Worm (Caenorhabditis elegans) whole organism, L2 larva: ENCODE measurements around the gene Y110A2AL.7.

Source experiments
- snpc-4 ChIP-seq: fragments of 150-350 bp; optimal IDR thresholded peaks from 2 replicates; lab custom pipeline; 2014; ENCODE audit warnings: missing biosample characterization, missing genetic modification characterization
- unc-62 ChIP-seq: fragments of 150-350 bp; optimal IDR thresholded peaks from 2 replicates; lab custom pipeline; 2014; ENCODE audit warnings: missing biosample characterization, missing genetic modification reagents, missing genetic modification characterization

ce11 chrII:2801764-2802163 is 41.2 kb downstream of the Y110A2AL.7 start:
- TF ChIP-seq snpc-4, result no peak
- no peak for TF ChIP-seq unc-62
